Worm (Caenorhabditis elegans): ENCODE data around the gene M02B7.2.

The M02B7.2 gene

DNA sequence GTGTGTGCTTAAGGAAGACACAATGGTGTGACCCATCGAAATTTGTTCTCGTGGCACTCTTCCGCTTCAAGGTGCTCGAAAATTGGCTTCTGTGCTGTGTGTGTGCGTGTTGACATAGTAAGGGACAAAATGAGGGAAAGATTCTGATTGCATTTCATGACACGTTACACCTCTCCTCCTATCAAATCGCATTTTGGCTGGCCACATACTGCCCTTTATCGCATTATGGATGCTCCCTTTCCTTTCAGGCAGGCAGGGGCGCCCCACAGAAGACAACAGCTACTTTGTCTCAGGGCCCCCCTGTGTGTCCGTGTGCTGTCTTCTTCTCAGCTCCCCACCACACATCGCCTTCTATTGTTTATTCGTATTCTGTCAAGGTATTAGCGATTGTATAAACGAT, 44.1 kb downstream of the M02B7.2 start:
- TF ChIP-seq ceh-34 (tag; optimal IDR thresholded peaks at IDR 0.05), result peak; percentile 1
- peak; percentile 12 for TF ChIP-seq elt-4 (tag; optimal IDR thresholded peaks at IDR 0.05)
- peak; percentile 91 for TF ChIP-seq unc-42 (tag; optimal IDR thresholded peaks at IDR 0.05)
- no peak for TF ChIP-seq fkh-6 (tag; optimal IDR thresholded peaks at IDR 0.05)
- no peak for TF ChIP-seq gmeb-2 (tag; optimal IDR thresholded peaks at IDR 0.05)

DNA sequence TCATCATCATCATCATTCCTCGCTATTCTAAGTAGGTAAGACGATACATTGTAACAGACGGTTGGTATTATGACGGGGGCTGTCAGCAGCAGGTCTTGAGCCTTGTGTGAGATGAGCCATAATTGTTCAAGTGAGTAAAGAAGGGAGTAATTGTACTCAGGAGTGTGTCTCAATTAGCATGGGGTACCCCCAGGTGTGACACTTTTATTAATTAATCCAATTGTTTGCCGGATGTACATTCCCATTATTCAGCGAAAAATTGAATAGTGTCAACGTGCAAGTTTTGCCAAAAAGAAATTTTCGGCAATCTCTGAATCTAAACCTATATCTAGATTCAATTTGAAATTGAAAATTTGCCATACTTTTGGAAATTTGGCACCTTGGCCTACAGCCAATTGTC, 45.6 kb downstream of the M02B7.2 start:
- TF ChIP-seq ceh-45 (GFP tag; IDR thresholded peaks at IDR 0.05), result no peak
- no peak for TF ChIP-seq lin-11 (tag; optimal IDR thresholded peaks at IDR 0.05)
- no peak for TF ChIP-seq C38D4.7 (GFP tag; optimal IDR thresholded peaks at IDR 0.05)
- no peak for TF ChIP-seq unc-86 (tag; optimal IDR thresholded peaks at IDR 0.05)
- TF ChIP-seq elt-2 (tag; optimal IDR thresholded peaks at IDR 0.05), result no peak
- TF ChIP-seq ama-1 (optimal IDR thresholded peaks at IDR 0.05), result no peak
- no peak for TF ChIP-seq pat-9 (tag; optimal IDR thresholded peaks at IDR 0.05)
- TF ChIP-seq ceh-31 (tag; optimal IDR thresholded peaks at IDR 0.05), result no peak
- no peak for TF ChIP-seq gmeb-2 (tag; optimal IDR thresholded peaks at IDR 0.05)
- no peak for TF ChIP-seq nhr-232 (tag; optimal IDR thresholded peaks at IDR 0.05)
- no peak for TF ChIP-seq rnt-1 (tag; optimal IDR thresholded peaks at IDR 0.05)
- TF ChIP-seq sdc-2 (tag; optimal IDR thresholded peaks at IDR 0.05), result no peak
- no peak for TF ChIP-seq ceh-2 (tag; optimal IDR thresholded peaks at IDR 0.05)
- TF ChIP-seq pha-4 (tag; optimal IDR thresholded peaks at IDR 0.05), result no peak
- TF ChIP-seq F13H6.1 (tag; optimal IDR thresholded peaks at IDR 0.05), result no peak
- TF ChIP-seq dve-1 (tag; optimal IDR thresholded peaks at IDR 0.05), result no peak
- TF ChIP-seq Y22D7AL.16 (tag; optimal IDR thresholded peaks at IDR 0.05), result no peak
- TF ChIP-seq syd-9 (tag; optimal IDR thresholded peaks at IDR 0.05), result no peak
- TF ChIP-seq dmd-4 (tag; optimal IDR thresholded peaks at IDR 0.05; ENCODE audit: borderline replicate concordance), result no peak

DNA sequence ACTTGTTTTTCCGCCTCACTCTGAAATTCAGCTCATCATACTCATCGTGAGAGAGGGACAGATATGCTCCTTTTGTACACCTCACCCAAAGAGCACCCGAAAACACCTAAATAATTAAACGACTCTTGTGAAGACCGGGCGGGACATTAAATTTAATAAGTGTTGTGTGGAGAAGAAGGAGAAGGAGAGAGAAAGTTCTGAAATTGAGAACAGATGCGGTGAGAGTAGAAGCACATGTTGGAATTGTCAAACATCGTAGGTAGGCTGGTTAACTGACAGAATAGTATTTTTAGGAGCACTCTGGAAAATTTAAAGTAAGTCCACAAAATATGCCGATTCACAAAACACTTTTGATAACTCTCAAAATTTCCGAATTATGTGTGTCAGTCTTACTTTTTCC, 50.2 kb downstream of the M02B7.2 start:
- TF ChIP-seq sox-4 (tag; optimal IDR thresholded peaks at IDR 0.05) (no peak), pha-4 (tag; optimal IDR thresholded peaks at IDR 0.05) (no peak), ref-2 (tag; optimal IDR thresholded peaks at IDR 0.05) (no peak), K02D7.2 (tag; optimal IDR thresholded peaks at IDR 0.05) (no peak), ceh-14 (tag; optimal IDR thresholded peaks at IDR 0.05) (no peak), eyg-1 (tag; optimal IDR thresholded peaks at IDR 0.05) (no peak)
